Worm (Caenorhabditis elegans) whole organism, L1 larva: ENCODE data around the gene T27E7.9.
A peak's percentile ranks its signal among the peaks of the same experiment; 100 is the strongest.
"Not testable (repeated sequence)": the region's sequence is repeated elsewhere in the genome, so short reads cannot be mapped to it uniquely, and the experiment has no call there.

ENCODE experiments used
- C34B4.2 ChIP-seq: sonication (generic microtip); optimal IDR thresholded peaks from 2 replicates; lab custom pipeline; 2017; ENCODE audit warnings: mild to moderate bottlenecking, missing genetic modification characterization, missing compliant biosample characterization
- F16B12.6 ChIP-seq: fragments of 150-350 bp; optimal IDR thresholded peaks from 2 replicates; lab custom pipeline; 2014; ENCODE audit warnings: missing biosample characterization, missing genetic modification characterization
- Y116A8C.19 ChIP-seq: sonication (generic microtip); optimal IDR thresholded peaks from 2 replicates; lab custom pipeline; 2016; ENCODE audit warnings: missing compliant biosample characterization, missing genetic modification characterization, borderline replicate concordance
- aha-1 ChIP-seq: fragments of 150-350 bp; optimal IDR thresholded peaks from 2 replicates; lab custom pipeline; 2014; ENCODE audit warnings: missing biosample characterization, missing genetic modification characterization
- alr-1 ChIP-seq: fragments of 200-800 bp; sonication (Bioruptor generic); optimal IDR thresholded peaks from 2 replicates; lab custom pipeline; 2018; ENCODE audit warnings: borderline replicate concordance, mild to moderate bottlenecking, missing genetic modification characterization, missing compliant biosample characterization
- aly-2 ChIP-seq: fragments of 150-350 bp; optimal IDR thresholded peaks from 2 replicates; lab custom pipeline; 2014; ENCODE audit warnings: missing biosample characterization, missing genetic modification characterization
- ceh-8 ChIP-seq: fragments of 200-800 bp; sonication (Bioruptor generic); optimal IDR thresholded peaks from 2 replicates; lab custom pipeline; 2018; ENCODE audit warnings: mild to moderate bottlenecking, missing genetic modification characterization, moderate library complexity, missing compliant biosample characterization
- ceh-82 ChIP-seq, 3 experiments: fragments of 150-350 bp in 1 of 3; sonication (generic microtip) in 2 of 3; optimal IDR thresholded peaks; 2 replicates each; lab custom pipeline; 2014 to 2017; ENCODE audit warnings: missing biosample characterization in 3 of 3, missing genetic modification characterization in 3 of 3
- ces-1 ChIP-seq: fragments of 150-350 bp; optimal IDR thresholded peaks from 2 replicates; lab custom pipeline; 2014; ENCODE audit warnings: missing biosample characterization, missing genetic modification reagents, missing genetic modification characterization
- efl-1 ChIP-seq, 4 experiments: fragments of 150-350 bp; optimal IDR thresholded peaks in 3 of 4; peaks in 1 of 4; 1 replicate in 1 of 4; 2 replicates in 3 of 4; lab custom pipeline; 2014; ENCODE audit warnings: missing biosample characterization in 2 of 4, missing genetic modification characterization in 2 of 4, missing genetic modification reagents in 2 of 4
- efl-3 ChIP-seq: fragments of 200-800 bp; sonication (Bioruptor generic); optimal IDR thresholded peaks from 2 replicates; lab custom pipeline; 2018; ENCODE audit warnings: mild to moderate bottlenecking, missing genetic modification characterization, missing compliant biosample characterization
- elt-2 ChIP-seq: sonication (generic microtip); optimal IDR thresholded peaks from 2 replicates; lab custom pipeline; 2016; ENCODE audit warnings: missing genetic modification characterization, mild to moderate bottlenecking, inconsistent platforms, missing compliant biosample characterization, missing genetic modification reagents
- elt-3 ChIP-seq, 6 experiments: fragments of 150-350 bp in 1 of 6; sonication (generic microtip); optimal IDR thresholded peaks; 2 replicates each; lab custom pipeline; 2017 to 2018; ENCODE audit warnings: missing biosample characterization in 6 of 6, missing genetic modification characterization in 6 of 6, inconsistent platforms in 1 of 6
- fkh-4 ChIP-seq: sonication (generic microtip); optimal IDR thresholded peaks from 2 replicates; lab custom pipeline; 2016; ENCODE audit warnings: missing compliant biosample characterization, missing genetic modification characterization, borderline replicate concordance
- hlh-4 ChIP-seq: sonication (generic microtip); optimal IDR thresholded peaks from 2 replicates; lab custom pipeline; 2016; ENCODE audit warnings: mild to moderate bottlenecking, missing genetic modification characterization, missing compliant biosample characterization
- irx-1 ChIP-seq: sonication (generic microtip); optimal IDR thresholded peaks from 2 replicates; lab custom pipeline; 2016; ENCODE audit warnings: missing genetic modification characterization, missing compliant biosample characterization
- isw-1 ChIP-seq: fragments of 200-800 bp; sonication (Bioruptor generic); IDR thresholded peaks from 2 replicates; pipeline ENCODE4 v1.3.6; 2022; ENCODE audit warnings: missing genetic modification characterization, missing compliant biosample characterization
- lin-13 ChIP-seq: fragments of 150-350 bp; optimal IDR thresholded peaks from 2 replicates; lab custom pipeline; 2014; ENCODE audit warnings: missing biosample characterization, missing genetic modification reagents, missing genetic modification characterization
- lin-14 ChIP-seq: fragments of 200-800 bp; sonication (Bioruptor generic); optimal IDR thresholded peaks from 2 replicates; lab custom pipeline; 2018; ENCODE audit warnings: mild to moderate bottlenecking, missing genetic modification characterization, moderate library complexity, missing compliant biosample characterization
- lin-35 ChIP-seq, 2 experiments: fragments of 150-350 bp; optimal IDR thresholded peaks; 2 replicates each; lab custom pipeline; 2014; ENCODE audit warnings: missing biosample characterization in 2 of 2, missing genetic modification characterization in 2 of 2, missing genetic modification reagents in 2 of 2
- mdl-1 ChIP-seq, 2 experiments: fragments of 150-350 bp; optimal IDR thresholded peaks; 2 replicates each; lab custom pipeline; 2014 to 2017; ENCODE audit warnings: missing biosample characterization in 2 of 2, missing genetic modification characterization in 2 of 2, inconsistent platforms in 1 of 2
- mef-2 ChIP-seq: fragments of 150-350 bp; optimal IDR thresholded peaks from 2 replicates; lab custom pipeline; 2014; ENCODE audit warnings: missing biosample characterization, missing genetic modification characterization
- mep-1 ChIP-seq: fragments of 150-350 bp; optimal IDR thresholded peaks from 2 replicates; lab custom pipeline; 2014; ENCODE audit warnings: missing biosample characterization, missing genetic modification characterization
- nhr-11 ChIP-seq: fragments of 150-350 bp; optimal IDR thresholded peaks from 2 replicates; lab custom pipeline; 2014; ENCODE audit warnings: missing biosample characterization, missing genetic modification characterization
- nhr-47 ChIP-seq: sonication (generic microtip); optimal IDR thresholded peaks from 2 replicates; lab custom pipeline; 2016; ENCODE audit warnings: mild to moderate bottlenecking, missing genetic modification characterization, moderate library complexity, missing compliant biosample characterization
- nhr-71 ChIP-seq: sonication (generic microtip); optimal IDR thresholded peaks from 2 replicates; lab custom pipeline; 2016; ENCODE audit warnings: mild to moderate bottlenecking, missing genetic modification characterization, moderate library complexity, missing compliant biosample characterization
- nhr-85 ChIP-seq: sonication (generic microtip); peaks from one replicate; lab custom pipeline; 2016; ENCODE audit warnings: missing genetic modification characterization, inconsistent platforms, missing compliant biosample characterization
- snu-23 ChIP-seq: sonication (generic microtip); optimal IDR thresholded peaks from 2 replicates; lab custom pipeline; 2016; ENCODE audit warnings: missing genetic modification characterization, missing compliant biosample characterization
- sptf-1 ChIP-seq: fragments of 150-350 bp; optimal IDR thresholded peaks from 2 replicates; lab custom pipeline; 2014; ENCODE audit warnings: missing biosample characterization, missing genetic modification characterization
- unc-130 ChIP-seq: fragments of 150-350 bp; optimal IDR thresholded peaks from 2 replicates; lab custom pipeline; 2017; ENCODE audit warnings: missing biosample characterization, missing genetic modification characterization, inconsistent platforms
- unc-98 ChIP-seq: fragments of 200-800 bp; sonication (Bioruptor generic); IDR thresholded peaks from 2 replicates; pipeline ENCODE4 v1.3.6; 2022; ENCODE audit warnings: missing genetic modification characterization, missing compliant biosample characterization
- zag-1 ChIP-seq: fragments of 150-350 bp; optimal IDR thresholded peaks from 2 replicates; lab custom pipeline; 2014; ENCODE audit warnings: missing biosample characterization, missing genetic modification characterization
- ztf-11 ChIP-seq, 2 experiments: sonication (generic microtip); optimal IDR thresholded peaks; 2 replicates each; lab custom pipeline; 2016 to 2017; ENCODE audit warnings: missing genetic modification characterization in 2 of 2, missing biosample characterization in 1 of 2, missing compliant biosample characterization in 1 of 2

T27E7.9 gene

ce11 chrIV:14530031-14530430 lies 19.2 kb downstream of the T27E7.9 start:
- TF ChIP-seq snu-23 (GFP tag; lab: Kevin White, UChicago) (no peak), aha-1 (tag; lab: Kevin White, UChicago) (no peak), fkh-4 (tag; lab: Kevin White, UChicago) (no peak), ceh-82 (tag; optimal IDR thresholded peaks at IDR 0.05; lab: Kevin White, UChicago) (no peak), mep-1 (no peak), isw-1 (GFP tag; lab: Robert Waterston, UW) (no peak), Y116A8C.19 (tag; lab: Kevin White, UChicago) (no peak), unc-130 (no peak), elt-3 (tag; optimal IDR thresholded peaks at IDR 0.05; lab: Kevin White, UChicago) (no peak), hlh-4 (tag; lab: Kevin White, UChicago) (no peak), elt-2 (tag; lab: Kevin White, UChicago) (no peak), zag-1 (tag; lab: Kevin White, UChicago) (no peak), unc-98 (no peak), ces-1 (no peak), efl-3 (GFP tag; lab: Kevin White, UChicago) (no peak), nhr-85 (tag; lab: Kevin White, UChicago) (no peak), nhr-71 (no peak), ceh-8 (GFP tag; lab: Kevin White, UChicago) (no peak), sptf-1 (tag; lab: Kevin White, UChicago) (no peak)

ce11 chrIV:14528718-14529117 lies 20.5 kb downstream of the T27E7.9 start, which contains the start of gene T27E7.3:
Gene T27E7.3, plus strand, starts transcription at chrIV:14529018.
- TF ChIP-seq F16B12.6 (tag; lab: Kevin White, UChicago) (no peak), nhr-11 (tag; lab: Kevin White, UChicago) (no peak), mef-2 (tag; lab: Kevin White, UChicago) (no peak), aha-1 (tag; lab: Kevin White, UChicago) (no peak), unc-130 (no peak), ztf-11 (tag; optimal IDR thresholded peaks at IDR 0.05; lab: Kevin White, UChicago) (no peak), efl-1 (optimal IDR thresholded peaks at IDR 0.05; lab: Kevin White, UChicago) (no peak), efl-1 (GFP tag; optimal IDR thresholded peaks at IDR 0.05 in 1 of 2; lab: Kevin White, UChicago) (no peak), ceh-82 (tag; optimal IDR thresholded peaks at IDR 0.05; lab: Kevin White, UChicago) (no peak), alr-1 (tag; lab: Kevin White, UChicago) (no peak), C34B4.2 (tag; lab: Kevin White, UChicago) (no peak), mdl-1 (tag; optimal IDR thresholded peaks at IDR 0.05; lab: Kevin White, UChicago) (no peak), lin-13 (no peak), aly-2 (tag; lab: Kevin White, UChicago) (no peak)

ce11 chrIV:14525272-14526162 lies 23.7 kb downstream of the T27E7.9 start:
- TF ChIP-seq efl-1 (optimal IDR thresholded peaks at IDR 0.05; lab: Kevin White, UChicago): not testable (repeated sequence)
- TF ChIP-seq efl-1 (GFP tag; optimal IDR thresholded peaks at IDR 0.05 in 1 of 2; lab: Kevin White, UChicago): peak in 1 of 2 experiments; percentile 57

- TF ChIP-seq lin-35 (GFP tag; optimal IDR thresholded peaks at IDR 0.05; lab: Kevin White, UChicago): no peak
- TF ChIP-seq irx-1 (tag; lab: Kevin White, UChicago): no peak
- no peak for TF ChIP-seq nhr-47
- no peak for TF ChIP-seq elt-2 (tag; lab: Kevin White, UChicago)
- no peak for TF ChIP-seq lin-14
- TF ChIP-seq fkh-4 (tag; lab: Kevin White, UChicago): no peak
- TF ChIP-seq, all 84 proteins: peak for 0
Measured at ce11 chrIV:14523568-14523967, 25.6 kb downstream of the T27E7.9 start, which contains the start of gene srh-63. Gene srh-63, plus strand, starts transcription at chrIV:14523868.
